Fruit fly (Drosophila melanogaster) whole organism, embryonic: ENCODE measurements around the gene hydra.

ENCODE experiments used
- Ada2b ChIP-seq: fragments of 200-800 bp; sonication (Bioruptor generic); IDR thresholded peaks from 2 replicates; pipeline ENCODE4 v1.3.6; 2022; ENCODE audit warnings: missing biosample characterization, missing genetic modification characterization
- C15 ChIP-seq: fragments of 200-800 bp; sonication (Bioruptor generic); IDR thresholded peaks from 3 replicates; pipeline ENCODE4 v1.3.6; 2022; ENCODE audit warnings: missing biosample characterization, missing genetic modification characterization
- CG11560 ChIP-seq: fragments of 200-800 bp; sonication (Bioruptor generic); IDR thresholded peaks from 3 replicates; pipeline ENCODE4 v1.3.6; 2022; ENCODE audit warnings: missing biosample characterization, missing genetic modification characterization
- CG15073 ChIP-seq: fragments of 200-800 bp; sonication (Bioruptor generic); optimal IDR thresholded peaks from 2 replicates; lab custom pipeline; 2016; ENCODE audit warnings: missing biosample characterization, missing genetic modification characterization
- CG15696 ChIP-seq: fragments of 200-800 bp; sonication (Bioruptor generic); optimal IDR thresholded peaks from 2 replicates; lab custom pipeline; 2019; ENCODE audit warnings: missing biosample characterization, mild to moderate bottlenecking, missing genetic modification characterization, moderate library complexity
- CG17568 ChIP-seq: fragments of 200-800 bp; sonication (Bioruptor generic); optimal IDR thresholded peaks from 2 replicates; lab custom pipeline; 2018; ENCODE audit warnings: missing biosample characterization, mild to moderate bottlenecking, missing genetic modification characterization, moderate library complexity
- CG18476 ChIP-seq: fragments of 200-800 bp; sonication (Bioruptor generic); optimal IDR thresholded peaks from 2 replicates; lab custom pipeline; 2016; ENCODE audit warnings: missing biosample characterization, mild to moderate bottlenecking, missing genetic modification characterization
- CG31388 ChIP-seq: fragments of 200-800 bp; sonication (Bioruptor generic); optimal IDR thresholded peaks from 2 replicates; lab custom pipeline; 2016; ENCODE audit warnings: missing biosample characterization, missing genetic modification characterization
- CG4404 ChIP-seq: fragments of 200-800 bp; sonication (Bioruptor generic); IDR thresholded peaks from 2 replicates; pipeline ENCODE4 v1.3.6; 2022; ENCODE audit warnings: missing biosample characterization, missing genetic modification characterization
- CG6175 ChIP-seq: fragments of 200-800 bp; sonication (Bioruptor generic); IDR thresholded peaks from 3 replicates; pipeline ENCODE4 v1.3.6; 2022; ENCODE audit warnings: missing biosample characterization, missing genetic modification characterization
- CG6689 ChIP-seq: fragments of 200-800 bp; sonication (Bioruptor generic); IDR thresholded peaks from 2 replicates; pipeline ENCODE4 v1.3.6; 2022; ENCODE audit warnings: missing biosample characterization, missing genetic modification characterization
- CG7271 ChIP-seq: fragments of 200-800 bp; sonication (Bioruptor generic); optimal IDR thresholded peaks from 2 replicates; lab custom pipeline; 2018; ENCODE audit warnings: missing biosample characterization, mild to moderate bottlenecking, missing genetic modification characterization, moderate library complexity
- CG7372 ChIP-seq: fragments of 200-800 bp; sonication (Bioruptor generic); IDR thresholded peaks from 2 replicates; pipeline ENCODE4 v1.3.6; 2022; ENCODE audit warnings: missing biosample characterization, missing genetic modification characterization
- CG7928 ChIP-seq: fragments of 200-800 bp; sonication (Bioruptor generic); optimal IDR thresholded peaks from 2 replicates; lab custom pipeline; 2017; ENCODE audit warnings: missing biosample characterization, mild to moderate bottlenecking, missing genetic modification characterization
- CG8290 ChIP-seq, 3 experiments: fragments of 200-800 bp; sonication (Bioruptor generic); optimal IDR thresholded peaks; 2 replicates each; lab custom pipeline; 2016 to 2019; ENCODE audit warnings: missing biosample characterization in 3 of 3, missing genetic modification characterization in 3 of 3, mild to moderate bottlenecking in 2 of 3, moderate library complexity in 1 of 3
- CG8944 ChIP-seq: fragments of 200-800 bp; sonication (Bioruptor generic); optimal IDR thresholded peaks from 3 replicates; lab custom pipeline; 2016; ENCODE audit warnings: missing biosample characterization, missing genetic modification characterization
- CG9215 ChIP-seq: fragments of 200-800 bp; sonication (Bioruptor generic); IDR thresholded peaks from 2 replicates; pipeline ENCODE4 v1.3.6; 2022; ENCODE audit warnings: missing biosample characterization, missing genetic modification characterization
- CG9797 ChIP-seq: fragments of 200-800 bp; sonication (Bioruptor generic); optimal IDR thresholded peaks from 3 replicates; lab custom pipeline; 2018; ENCODE audit warnings: missing biosample characterization, mild to moderate bottlenecking, missing genetic modification characterization
- CTCF ChIP-seq: fragments of 200-800 bp; sonication (Bioruptor generic); optimal IDR thresholded peaks from 2 replicates; lab custom pipeline; 2017; ENCODE audit warnings: missing biosample characterization, mild to moderate bottlenecking, missing genetic modification characterization, moderate library complexity
- ERR ChIP-seq: fragments of 200-800 bp; sonication (Bioruptor generic); optimal IDR thresholded peaks from 2 replicates; lab custom pipeline; 2016; ENCODE audit warnings: missing biosample characterization, missing genetic modification characterization
- Kr ChIP-seq: fragments of 200-800 bp; sonication (Bioruptor generic); optimal IDR thresholded peaks from 2 replicates; lab custom pipeline; 2017; ENCODE audit warnings: missing biosample characterization, mild to moderate bottlenecking, missing genetic modification characterization
- Lim3 ChIP-seq: fragments of 200-800 bp; sonication (Bioruptor generic); IDR thresholded peaks from 2 replicates; pipeline ENCODE4 v1.3.6; 2022; ENCODE audit warnings: missing biosample characterization, missing genetic modification characterization
- Opbp ChIP-seq: fragments of 200-800 bp; sonication (Bioruptor generic); IDR thresholded peaks from 3 replicates; pipeline ENCODE4 v1.3.6; 2022; ENCODE audit warnings: missing biosample characterization, missing genetic modification characterization; ENCODE audit not compliant: partially characterized antibody
- Sin3A ChIP-seq: fragments of >200 bp; optimal IDR thresholded peaks from 2 replicates; lab custom pipeline; 2018
- Sox102F ChIP-seq: fragments of 200-800 bp; sonication (Bioruptor generic); optimal IDR thresholded peaks from 2 replicates; lab custom pipeline; 2018; ENCODE audit warnings: missing biosample characterization, mild to moderate bottlenecking, missing genetic modification characterization, moderate library complexity
- YL-1 ChIP-seq: fragments of 200-800 bp; sonication (Bioruptor generic); optimal IDR thresholded peaks from 3 replicates; lab custom pipeline; 2017; ENCODE audit warnings: missing biosample characterization, mild to moderate bottlenecking, missing genetic modification characterization
- abd-A ChIP-seq: fragments of 200-800 bp; sonication (Bioruptor generic); optimal IDR thresholded peaks from 3 replicates; lab custom pipeline; 2019; ENCODE audit warnings: missing biosample characterization, mild to moderate bottlenecking, missing genetic modification characterization, moderate library complexity
- ap ChIP-seq: fragments of 200-800 bp; sonication (Bioruptor generic); IDR thresholded peaks from 2 replicates; pipeline ENCODE4 v1.3.6; 2022; ENCODE audit warnings: missing biosample characterization, missing genetic modification characterization
- ato ChIP-seq: fragments of 200-800 bp; sonication (Bioruptor generic); IDR thresholded peaks from 2 replicates; pipeline ENCODE4 v1.3.6; 2022; ENCODE audit warnings: missing biosample characterization, missing genetic modification characterization; ENCODE audit not compliant: partially characterized antibody
- cad ChIP-seq: fragments of >200 bp; optimal IDR thresholded peaks from 2 replicates; lab custom pipeline; 2017; ENCODE audit warnings: missing biosample characterization, missing genetic modification characterization
- croc ChIP-seq: fragments of 200-800 bp; sonication (Bioruptor generic); conservative IDR thresholded peaks from 3 replicates; pipeline ENCODE4 v1.3.6; 2022; ENCODE audit warnings: missing biosample characterization, missing genetic modification characterization
- dan ChIP-seq: fragments of 200-800 bp; sonication (Bioruptor generic); IDR thresholded peaks from 2 replicates; pipeline ENCODE4 v1.3.6; 2022; ENCODE audit warnings: missing biosample characterization, missing genetic modification characterization
- dysf ChIP-seq: fragments of 200-800 bp; sonication (Bioruptor generic); IDR thresholded peaks from 3 replicates; pipeline ENCODE4 v1.3.6; 2022; ENCODE audit warnings: missing biosample characterization, missing genetic modification characterization
- eve ChIP-seq, 2 experiments: fragments of >200 bp; optimal IDR thresholded peaks; 2 replicates each; lab custom pipeline; 2017; ENCODE audit warnings: missing biosample characterization in 2 of 2, missing genetic modification characterization in 2 of 2
- ewg ChIP-seq: fragments of 200-800 bp; sonication (Bioruptor generic); optimal IDR thresholded peaks from 3 replicates; lab custom pipeline; 2017; ENCODE audit warnings: mild to moderate bottlenecking, missing biosample characterization, missing genetic modification reagents, missing genetic modification characterization
- inv ChIP-seq: fragments of 200-800 bp; sonication (Bioruptor generic); IDR thresholded peaks from 2 replicates; pipeline ENCODE4 v1.3.6; 2022; ENCODE audit warnings: missing biosample characterization, missing genetic modification characterization; ENCODE audit not compliant: partially characterized antibody
- luna ChIP-seq: fragments of 200-800 bp; sonication (Bioruptor generic); optimal IDR thresholded peaks from 2 replicates; lab custom pipeline; 2016; ENCODE audit warnings: missing biosample characterization, missing genetic modification characterization
- nerfin-1 ChIP-seq: fragments of 200-800 bp; sonication (Bioruptor generic); optimal IDR thresholded peaks from 3 replicates; lab custom pipeline; 2019; ENCODE audit warnings: missing biosample characterization, mild to moderate bottlenecking, missing genetic modification characterization, moderate library complexity
- nmo ChIP-seq: fragments of 200-800 bp; sonication (Bioruptor generic); optimal IDR thresholded peaks from 2 replicates; lab custom pipeline; 2018; ENCODE audit warnings: missing biosample characterization, mild to moderate bottlenecking, missing genetic modification characterization, moderate library complexity
- org-1 ChIP-seq: fragments of 200-800 bp; sonication (Bioruptor generic); optimal IDR thresholded peaks from 2 replicates; lab custom pipeline; 2017; ENCODE audit warnings: missing biosample characterization, missing genetic modification characterization
- otp ChIP-seq: fragments of 200-800 bp; sonication (Bioruptor generic); IDR thresholded peaks from 3 replicates; pipeline ENCODE4, ENCODE4 v1.3.6; 2022; ENCODE audit warnings: missing biosample characterization, missing genetic modification characterization
- pita ChIP-seq: fragments of 200-800 bp; sonication (Bioruptor generic); optimal IDR thresholded peaks from 2 replicates; lab custom pipeline; 2017; ENCODE audit warnings: missing biosample characterization, mild to moderate bottlenecking, missing genetic modification characterization
- scrt ChIP-seq: fragments of 200-800 bp; sonication (Bioruptor generic); optimal IDR thresholded peaks from 2 replicates; lab custom pipeline; 2018; ENCODE audit warnings: missing biosample characterization, mild to moderate bottlenecking, missing genetic modification characterization, moderate library complexity
- seq ChIP-seq: fragments of 200-800 bp; sonication (Bioruptor generic); IDR thresholded peaks from 2 replicates; pipeline ENCODE4 v1.3.6; 2022; ENCODE audit warnings: missing biosample characterization, missing genetic modification characterization
- slbo ChIP-seq: fragments of 200-800 bp; sonication (Bioruptor generic); IDR thresholded peaks from 2 replicates; pipeline ENCODE4 v1.3.6; 2022; ENCODE audit warnings: missing biosample characterization, missing genetic modification characterization
- sqz ChIP-seq: fragments of 200-800 bp; sonication (Bioruptor generic); optimal IDR thresholded peaks from 3 replicates; lab custom pipeline; 2018; ENCODE audit warnings: missing biosample characterization, mild to moderate bottlenecking, missing genetic modification characterization
- ssp ChIP-seq: fragments of 200-800 bp; sonication (Bioruptor generic); IDR thresholded peaks from 2 replicates; pipeline ENCODE4 v1.3.6; 2022; ENCODE audit warnings: missing biosample characterization, missing genetic modification characterization
- trem ChIP-seq: fragments of 200-800 bp; optimal IDR thresholded peaks from 3 replicates; lab custom pipeline; 2019; ENCODE audit warnings: missing biosample characterization, mild to moderate bottlenecking, missing genetic modification characterization, moderate library complexity
- trh ChIP-seq: fragments of 200-800 bp; sonication (Bioruptor generic); optimal IDR thresholded peaks from 2 replicates; lab custom pipeline; 2016; ENCODE audit warnings: missing biosample characterization, missing genetic modification characterization
- tx ChIP-seq: fragments of 200-800 bp; sonication (Bioruptor generic); optimal IDR thresholded peaks from 2 replicates; lab custom pipeline; 2016; ENCODE audit warnings: missing biosample characterization, missing genetic modification characterization
- unc-4 ChIP-seq: fragments of 200-800 bp; sonication (Bioruptor generic); IDR thresholded peaks from 2 replicates; pipeline ENCODE4 v1.3.6; 2022; ENCODE audit warnings: missing biosample characterization, missing genetic modification characterization; ENCODE audit not compliant: partially characterized antibody
- wor ChIP-seq: fragments of 200-800 bp; sonication (Bioruptor generic); IDR thresholded peaks from 2 replicates; pipeline ENCODE4 v1.3.6; 2022; ENCODE audit warnings: missing biosample characterization, missing genetic modification characterization
- zf30C ChIP-seq: fragments of 200-800 bp; sonication (Bioruptor generic); optimal IDR thresholded peaks from 3 replicates; lab custom pipeline; 2018; ENCODE audit warnings: missing biosample characterization, mild to moderate bottlenecking, missing genetic modification characterization

The hydra gene

DNA sequence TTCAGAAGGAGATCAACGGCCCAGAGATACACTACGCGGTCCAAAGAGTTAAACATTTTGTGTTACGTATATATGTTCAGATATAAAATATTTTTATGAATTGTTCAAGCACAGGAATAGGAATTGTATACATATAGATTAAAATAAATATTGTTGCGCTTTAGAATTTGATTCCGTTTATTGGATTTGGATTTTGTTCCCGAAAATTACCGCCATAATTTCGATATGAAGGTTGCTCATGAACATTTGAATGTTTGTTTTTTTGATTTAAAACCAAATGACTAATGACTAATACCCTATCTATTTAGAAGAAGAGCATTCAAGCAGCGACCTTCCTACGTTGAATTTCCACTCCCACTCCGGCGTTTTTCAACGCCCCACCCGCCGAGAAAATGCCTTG is 32.9 kb downstream of the hydra start (continued):
- TF ChIP-seq CG8290 (GFP tag; optimal IDR thresholded peaks at IDR 0.05; lab: Kevin White, UChicago) (no peak), CG8290 (tag; optimal IDR thresholded peaks at IDR 0.05; lab: Kevin White, UChicago) (no peak), trh (no peak), eve (GFP tag; optimal IDR thresholded peaks at IDR 0.05; lab: Kevin White, UChicago) (peak in 1 of 2 experiments; percentile 61), CG11560 (tag; lab: Robert Waterston, UW) (no peak), ewg (GFP tag; lab: Kevin White, UChicago) (peak; percentile 16), otp (GFP tag; lab: Robert Waterston, UW) (no peak), abd-A (tag; lab: Kevin White, UChicago) (no peak), pita (no peak), Sin3A (lab: Kevin White, UChicago) (no peak), dysf (GFP tag; lab: Robert Waterston, UW) (peak; percentile 30; the same call in 1 of the 3 replicates), nmo (GFP tag; lab: Kevin White, UChicago) (peak; percentile 59), CG9797 (GFP tag; lab: Kevin White, UChicago) (no peak), dan (no peak), luna (no peak), seq (GFP tag; lab: Robert Waterston, UW) (no peak), Ada2b (GFP tag; lab: Robert Waterston, UW) (no peak), sqz (GFP tag; lab: Kevin White, UChicago) (no peak), CG6175 (GFP tag; lab: Robert Waterston, UW) (no peak), inv (GFP tag; lab: Robert Waterston, UW) (no peak), CG6689 (0 out of 2 replicates have a peak, but pooled peaks have one; percentile 9), Opbp (no peak), Lim3 (GFP tag; lab: Robert Waterston, UW) (no peak), unc-4 (GFP tag; lab: Robert Waterston, UW) (no peak), slbo (GFP tag; lab: Robert Waterston, UW) (no peak), Sox102F (peak; percentile 45), CTCF (no peak), YL-1 (GFP tag; lab: Kevin White, UChicago) (no peak), CG8944 (GFP tag; lab: Kevin White, UChicago) (no peak), CG15073 (GFP tag; lab: Kevin White, UChicago) (no peak), CG31388 (GFP tag; lab: Kevin White, UChicago) (no peak), zf30C (GFP tag; lab: Kevin White, UChicago) (no peak), CG4404 (GFP tag; lab: Robert Waterston, UW) (no peak), ERR (GFP tag; lab: Kevin White, UChicago) (no peak), C15 (GFP tag; lab: Robert Waterston, UW) (no peak), ap (GFP tag; lab: Robert Waterston, UW) (no peak), cad (no peak), org-1 (GFP tag; lab: Kevin White, UChicago) (peak; percentile 6), trem (no peak), scrt (GFP tag; lab: Kevin White, UChicago) (no peak), croc (GFP tag; lab: Robert Waterston, UW) (no peak), CG18476 (GFP tag; lab: Kevin White, UChicago) (no peak), nerfin-1 (tag; lab: Kevin White, UChicago) (peak; percentile 23), CG7372 (GFP tag; lab: Robert Waterston, UW) (no peak), Kr (GFP tag; lab: Kevin White, UChicago) (no peak), CG9215 (GFP tag; lab: Robert Waterston, UW) (no peak), ato (GFP tag; lab: Robert Waterston, UW) (no peak), tx (no peak), wor (GFP tag; lab: Robert Waterston, UW) (peak; percentile 52), CG17568 (GFP tag; lab: Kevin White, UChicago) (no peak), CG7271 (no peak), ssp (no peak), CG7928 (GFP tag; lab: Kevin White, UChicago) (no peak), CG15696 (tag; lab: Kevin White, UChicago) (no peak)
